Worm (Caenorhabditis elegans) whole organism, mixed stage, embryonic: ENCODE measurements around the gene C55A6.7.

Experiments used
- M03D4.4 ChIP-seq: sonication (generic microtip); optimal IDR thresholded peaks from 2 replicates; lab custom pipeline; 2017; ENCODE audit warnings: mild to moderate bottlenecking, missing genetic modification characterization, missing compliant biosample characterization
- bed-3 ChIP-seq: fragments of 200-800 bp; sonication (Bioruptor generic); optimal IDR thresholded peaks from 3 replicates; lab custom pipeline; 2018; ENCODE audit warnings: mild to moderate bottlenecking, missing genetic modification characterization, moderate library complexity, missing compliant biosample characterization
- blmp-1 ChIP-seq: fragments of 150-350 bp; optimal IDR thresholded peaks from 2 replicates; lab custom pipeline; 2014; ENCODE audit warnings: missing biosample characterization, missing genetic modification characterization
- ceh-39 ChIP-seq: fragments of 150-350 bp; optimal IDR thresholded peaks from 2 replicates; lab custom pipeline; 2014; ENCODE audit warnings: missing biosample characterization, missing genetic modification characterization
- ceh-43 ChIP-seq: fragments of 200-800 bp; sonication (Bioruptor generic); optimal IDR thresholded peaks from 2 replicates; lab custom pipeline; 2018; ENCODE audit warnings: mild to moderate bottlenecking, missing genetic modification characterization, moderate library complexity, missing compliant biosample characterization
- ceh-83 ChIP-seq: fragments of 200-800 bp; sonication (Bioruptor generic); optimal IDR thresholded peaks from 2 replicates; lab custom pipeline; 2018; ENCODE audit warnings: mild to moderate bottlenecking, missing genetic modification characterization, missing compliant biosample characterization
- ces-1 ChIP-seq: fragments of 150-350 bp; optimal IDR thresholded peaks from 2 replicates; lab custom pipeline; 2014; ENCODE audit warnings: missing biosample characterization, missing genetic modification reagents, missing genetic modification characterization
- cnd-1 ChIP-seq: fragments of 200-800 bp; sonication (Bioruptor generic); optimal IDR thresholded peaks from 2 replicates; lab custom pipeline; 2018; ENCODE audit warnings: mild to moderate bottlenecking, missing genetic modification characterization, missing compliant biosample characterization
- drap-1 ChIP-seq: fragments of 200-800 bp; sonication (Bioruptor generic); optimal IDR thresholded peaks from 3 replicates; lab custom pipeline; 2018; ENCODE audit warnings: mild to moderate bottlenecking, missing genetic modification characterization, missing compliant biosample characterization
- elt-1 ChIP-seq: sonication (generic microtip); optimal IDR thresholded peaks from 2 replicates; lab custom pipeline; 2017; ENCODE audit warnings: missing genetic modification characterization, mild to moderate bottlenecking, missing compliant biosample characterization, antibody characterized with exemption, moderate library complexity, borderline replicate concordance; ENCODE audit not compliant: insufficient read depth
- ham-2 ChIP-seq: fragments of 200-800 bp; sonication (Bioruptor generic); optimal IDR thresholded peaks from 2 replicates; lab custom pipeline; 2018; ENCODE audit warnings: mild to moderate bottlenecking, missing genetic modification characterization, missing compliant biosample characterization
- hlh-1 ChIP-seq: fragments of 150-350 bp; optimal IDR thresholded peaks from 2 replicates; lab custom pipeline; 2014; ENCODE audit warnings: missing biosample characterization, missing genetic modification reagents, missing genetic modification characterization
- lin-13 ChIP-seq: fragments of 150-350 bp; optimal IDR thresholded peaks from 2 replicates; lab custom pipeline; 2014; ENCODE audit warnings: missing biosample characterization, missing genetic modification characterization
- lsy-2 ChIP-seq: fragments of 150-350 bp; optimal IDR thresholded peaks from 2 replicates; lab custom pipeline; 2014; ENCODE audit warnings: missing biosample characterization, missing genetic modification characterization
- mab-5 ChIP-seq: fragments of 150-350 bp; optimal IDR thresholded peaks from 2 replicates; lab custom pipeline; 2014; ENCODE audit warnings: missing biosample characterization, missing genetic modification characterization
- mep-1 ChIP-seq: fragments of 150-350 bp; optimal IDR thresholded peaks from 2 replicates; lab custom pipeline; 2017; ENCODE audit warnings: missing biosample characterization, missing genetic modification reagents, missing genetic modification characterization, inconsistent platforms
- mls-2 ChIP-seq: sonication (generic microtip); optimal IDR thresholded peaks from 2 replicates; lab custom pipeline; 2016; ENCODE audit warnings: mild to moderate bottlenecking, missing genetic modification characterization, moderate library complexity, missing compliant biosample characterization
- nhr-12 ChIP-seq: fragments of 150-350 bp; optimal IDR thresholded peaks from 2 replicates; lab custom pipeline; 2014; ENCODE audit warnings: missing biosample characterization, missing genetic modification characterization
- nhr-2 ChIP-seq: fragments of 150-350 bp; optimal IDR thresholded peaks from 2 replicates; lab custom pipeline; 2014; ENCODE audit warnings: missing biosample characterization, missing genetic modification characterization
- nhr-237 ChIP-seq: fragments of 150-350 bp; optimal IDR thresholded peaks from 2 replicates; lab custom pipeline; 2014; ENCODE audit warnings: missing biosample characterization, missing genetic modification characterization
- nhr-28 ChIP-seq: fragments of 150-350 bp; optimal IDR thresholded peaks from 2 replicates; lab custom pipeline; 2014; ENCODE audit warnings: missing biosample characterization, missing genetic modification characterization
- nhr-76 ChIP-seq: sonication (generic microtip); optimal IDR thresholded peaks from 2 replicates; lab custom pipeline; 2017; ENCODE audit warnings: missing biosample characterization, missing genetic modification characterization
- pha-4 ChIP-seq: fragments of 150-350 bp; optimal IDR thresholded peaks from 2 replicates; lab custom pipeline; 2018; ENCODE audit warnings: missing biosample characterization, missing genetic modification reagents, missing genetic modification characterization
- sem-2 ChIP-seq: fragments of 200-800 bp; sonication (Bioruptor generic); optimal IDR thresholded peaks from 2 replicates; lab custom pipeline; 2018; ENCODE audit warnings: mild to moderate bottlenecking, missing genetic modification characterization, missing compliant biosample characterization
- snpc-4 ChIP-seq: fragments of 150-350 bp; optimal IDR thresholded peaks from 2 replicates; lab custom pipeline; 2014; ENCODE audit warnings: missing biosample characterization, missing genetic modification characterization
- sptf-1 ChIP-seq: sonication (generic microtip); optimal IDR thresholded peaks from 2 replicates; lab custom pipeline; 2017; ENCODE audit warnings: mild to moderate bottlenecking, missing genetic modification characterization, moderate library complexity, missing compliant biosample characterization
- tbx-8 ChIP-seq: fragments of 200-800 bp; sonication (Bioruptor generic); optimal IDR thresholded peaks from 2 replicates; lab custom pipeline; 2018; ENCODE audit warnings: mild to moderate bottlenecking, missing genetic modification characterization, moderate library complexity, missing compliant biosample characterization
- unc-120 ChIP-seq: sonication (generic microtip); optimal IDR thresholded peaks from 2 replicates; lab custom pipeline; 2017; ENCODE audit warnings: missing genetic modification characterization, missing compliant biosample characterization; ENCODE audit not compliant: poor library complexity, severe bottlenecking
- unc-39 ChIP-seq: fragments of 150-350 bp; optimal IDR thresholded peaks from 2 replicates; lab custom pipeline; 2014; ENCODE audit warnings: missing biosample characterization, missing genetic modification characterization
- unc-62 ChIP-seq: fragments of 150-350 bp; optimal IDR thresholded peaks from 2 replicates; lab custom pipeline; 2014; ENCODE audit warnings: missing biosample characterization, missing genetic modification reagents, missing genetic modification characterization
- zip-8 ChIP-seq: fragments of 150-350 bp; optimal IDR thresholded peaks from 2 replicates; lab custom pipeline; 2014; ENCODE audit warnings: missing biosample characterization, missing genetic modification characterization

Gene C55A6.7

ce11 chrV:11514677-11515076 is 5.7 kb downstream of the C55A6.7 start, which contains the start of gene C55A6.6:
Gene C55A6.6, minus strand, starts transcription at chrV:11514737.
- TF ChIP-seq tbx-8 (no peak), mep-1 (tag; lab: Kevin White, UChicago) (no peak), nhr-2 (tag; lab: Kevin White, UChicago) (no peak), zip-8 (tag; lab: Kevin White, UChicago) (no peak), ces-1 (GFP tag; lab: Kevin White, UChicago) (no peak), nhr-12 (tag; lab: Kevin White, UChicago) (no peak), unc-62 (GFP tag; lab: Kevin White, UChicago) (no peak), bed-3 (no peak), unc-120 (tag; lab: Kevin White, UChicago) (no peak)

- TF ChIP-seq snpc-4 (tag; lab: Kevin White, UChicago) (no peak), drap-1 (GFP tag; lab: Kevin White, UChicago) (no peak), tbx-8 (no peak), pha-4 (no peak), ham-2 (GFP tag; lab: Kevin White, UChicago) (no peak), ceh-43 (GFP tag; lab: Kevin White, UChicago) (no peak), nhr-76 (tag; lab: Kevin White, UChicago) (no peak), ceh-83 (GFP tag; lab: Kevin White, UChicago) (no peak)
Observed at ce11 chrV:11513432-11513831, 6.9 kb downstream of the C55A6.7 start, which contains the start of gene C55A6.3. Gene C55A6.3, minus strand, starts transcription at chrV:11513532.

- no peak for TF ChIP-seq ceh-39 (tag; lab: Kevin White, UChicago)
- no peak for TF ChIP-seq nhr-28 (tag; lab: Kevin White, UChicago)
- no peak for TF ChIP-seq tbx-8
- TF ChIP-seq, all 35 proteins: peak for 0
Observed at ce11 chrV:11508773-11509172, 11.6 kb downstream of the C55A6.7 start, which contains the start of gene ttll-5. Gene ttll-5, plus strand, starts transcription at chrV:11509060.

ce11 chrV:11506347-11506746 is 14.0 kb downstream of the C55A6.7 start:
- TF ChIP-seq unc-120 (tag; lab: Kevin White, UChicago): peak; percentile 55
- TF ChIP-seq hlh-1 (tag; lab: Kevin White, UChicago): peak; percentile 82
- no peak for TF ChIP-seq M03D4.4 (tag; lab: Kevin White, UChicago)

- TF ChIP-seq lsy-2 (peak; percentile 31), cnd-1 (tag; lab: Kevin White, UChicago) (peak; percentile 25), nhr-237 (peak; percentile 10), hlh-1 (tag; lab: Kevin White, UChicago) (peak; percentile 1), ces-1 (GFP tag; lab: Kevin White, UChicago) (peak; percentile 68), lin-13 (peak; percentile 12), M03D4.4 (tag; lab: Kevin White, UChicago) (peak; percentile 1), sptf-1 (peak; percentile 41), drap-1 (GFP tag; lab: Kevin White, UChicago) (peak; percentile 43), mep-1 (tag; lab: Kevin White, UChicago) (peak; percentile 36)
Observed at ce11 chrV:11504853-11505397, 15.4 kb downstream of the C55A6.7 start, which contains the start of the genes C55A6.1 and C55A6.10. Gene C55A6.1, minus strand, starts transcription at chrV:11504968. Gene C55A6.10, plus strand, starts transcription at chrV:11505347.

- TF ChIP-seq cnd-1 (tag; lab: Kevin White, UChicago): no peak
- TF ChIP-seq unc-39 (tag; lab: Kevin White, UChicago): no peak
- no peak for TF ChIP-seq ceh-39 (tag; lab: Kevin White, UChicago)
- no peak for TF ChIP-seq mab-5 (tag; lab: Kevin White, UChicago)
- no peak for TF ChIP-seq unc-62 (GFP tag; lab: Kevin White, UChicago)
- no peak for TF ChIP-seq zip-8 (tag; lab: Kevin White, UChicago)
- no peak for TF ChIP-seq unc-120 (tag; lab: Kevin White, UChicago)
- TF ChIP-seq nhr-237: no peak
- TF ChIP-seq blmp-1 (tag; lab: Kevin White, UChicago): no peak
- TF ChIP-seq hlh-1 (tag; lab: Kevin White, UChicago): no peak
- TF ChIP-seq sem-2 (GFP tag; lab: Kevin White, UChicago): no peak
- no peak for TF ChIP-seq mep-1 (tag; lab: Kevin White, UChicago)
- no peak for TF ChIP-seq nhr-2 (tag; lab: Kevin White, UChicago)
- TF ChIP-seq elt-1 (tag; lab: Kevin White, UChicago): no peak
- no peak for TF ChIP-seq ceh-43 (GFP tag; lab: Kevin White, UChicago)
- TF ChIP-seq mls-2 (tag; lab: Kevin White, UChicago): no peak
- no peak for TF ChIP-seq nhr-76 (tag; lab: Kevin White, UChicago)
Observed at ce11 chrV:11503081-11503751, 17.1 kb downstream of the C55A6.7 start, which contains the start of gene C55A6.12. Gene C55A6.12, minus strand, starts transcription at chrV:11503131.
